Fruit fly (Drosophila melanogaster) whole organism, embryonic: ENCODE results near the gene Sema5c.

Experiments
- Adf1 ChIP-seq: fragments of 200-800 bp; sonication (Bioruptor generic); IDR thresholded peaks from 2 replicates; pipeline ENCODE4 v1.3.6; 2022; ENCODE audit warnings: missing biosample characterization, missing genetic modification characterization
- CG12769 ChIP-seq: fragments of 200-800 bp; sonication (Bioruptor generic); optimal IDR thresholded peaks from 2 replicates; lab custom pipeline; 2019; ENCODE audit warnings: missing biosample characterization, mild to moderate bottlenecking, missing genetic modification characterization, moderate library complexity
- CG4360 ChIP-seq: fragments of 200-800 bp; sonication (Bioruptor generic); IDR thresholded peaks from 2 replicates; pipeline ENCODE4 v1.3.6; 2022; ENCODE audit warnings: missing biosample characterization, missing genetic modification characterization
- CTCF ChIP-seq: fragments of 200-800 bp; sonication (Bioruptor generic); optimal IDR thresholded peaks from 2 replicates; lab custom pipeline; 2017; ENCODE audit warnings: missing biosample characterization, mild to moderate bottlenecking, missing genetic modification characterization, moderate library complexity
- D19B ChIP-seq: fragments of 200-800 bp; sonication (Bioruptor generic); optimal IDR thresholded peaks from 2 replicates; lab custom pipeline; 2017; ENCODE audit warnings: missing biosample characterization, mild to moderate bottlenecking, missing genetic modification characterization
- HHEX ChIP-seq: fragments of 200-800 bp; sonication (Bioruptor generic); optimal IDR thresholded peaks from 3 replicates; lab custom pipeline; 2017; ENCODE audit warnings: missing biosample characterization, mild to moderate bottlenecking, missing genetic modification characterization, missing genetic modification reagents
- Ravus ChIP-seq: fragments of 200-800 bp; sonication (Bioruptor generic); IDR thresholded peaks from 2 replicates; pipeline ENCODE4 v1.3.6; 2022; ENCODE audit warnings: missing biosample characterization, missing genetic modification characterization
- Taf1 ChIP-seq: fragments of 200-800 bp; sonication (Bioruptor generic); IDR thresholded peaks from 2 replicates; pipeline ENCODE4 v1.3.6; 2022; ENCODE audit warnings: missing biosample characterization, missing genetic modification characterization
- amos ChIP-seq: fragments of 200-800 bp; sonication (Bioruptor generic); IDR thresholded peaks from 2 replicates; pipeline ENCODE4 v1.3.6; 2022; ENCODE audit warnings: missing biosample characterization, missing genetic modification characterization; ENCODE audit not compliant: partially characterized antibody

DNA sequence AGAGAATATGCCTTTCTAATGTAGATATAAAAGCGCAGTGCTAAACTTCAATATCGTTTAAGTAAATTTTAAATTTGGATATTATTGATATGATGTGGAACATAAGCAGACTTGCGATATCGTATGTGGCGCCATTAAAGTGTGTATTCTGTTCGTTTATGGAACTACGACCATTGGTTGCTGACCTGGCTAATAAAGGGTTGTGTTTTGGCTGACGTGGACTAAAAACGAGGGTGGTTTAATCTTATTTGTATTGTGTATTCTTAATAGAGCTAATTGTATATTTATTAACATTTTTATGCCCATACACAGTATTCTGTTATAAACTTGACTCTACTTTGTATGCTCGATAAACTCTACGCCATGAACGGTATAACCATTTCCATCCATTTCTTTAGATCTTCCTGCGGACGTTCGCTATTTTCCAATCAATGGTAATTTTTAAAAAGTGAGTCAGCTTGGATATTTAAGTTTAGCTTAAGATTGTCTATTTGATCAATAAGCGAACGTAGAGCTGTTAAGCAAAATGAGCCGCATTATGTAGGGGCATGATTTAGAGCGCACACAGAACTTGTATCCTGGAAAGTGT is 14.8 kb downstream of the Sema5c start:
- no peak for TF ChIP-seq HHEX (GFP tag; lab: Kevin White, UChicago)
- peak; percentile 95 for TF ChIP-seq CTCF (GFP tag; lab: Kevin White, UChicago)
- TF ChIP-seq CG12769, result no peak
- no peak for TF ChIP-seq D19B (GFP tag; lab: Kevin White, UChicago)
- TF ChIP-seq amos (GFP tag; lab: Robert Waterston, UW), result no peak; the same call in 1 of the 2 replicates
- TF ChIP-seq Adf1 (GFP tag; lab: Robert Waterston, UW), result no peak
- TF ChIP-seq Ravus (GFP tag; lab: Robert Waterston, UW), result no peak
- no peak for TF ChIP-seq CG4360 (GFP tag; lab: Robert Waterston, UW)
- TF ChIP-seq Taf1 (GFP tag; lab: Robert Waterston, UW), result no peak
